Worm (Caenorhabditis elegans) whole organism, L4/young adult: ENCODE data around the gene R05A10.7.

Experiments
- W03F9.2 ChIP-seq: fragments of 150-350 bp; optimal IDR thresholded peaks from 2 replicates; lab custom pipeline; 2014; ENCODE audit warnings: missing biosample characterization, missing genetic modification characterization
- him-1 ChIP-seq: sonication (generic microtip); optimal IDR thresholded peaks from 2 replicates; lab custom pipeline; 2016; ENCODE audit warnings: missing genotype, missing genetic modification reagents, missing genetic modification characterization, missing compliant biosample characterization

DNA sequence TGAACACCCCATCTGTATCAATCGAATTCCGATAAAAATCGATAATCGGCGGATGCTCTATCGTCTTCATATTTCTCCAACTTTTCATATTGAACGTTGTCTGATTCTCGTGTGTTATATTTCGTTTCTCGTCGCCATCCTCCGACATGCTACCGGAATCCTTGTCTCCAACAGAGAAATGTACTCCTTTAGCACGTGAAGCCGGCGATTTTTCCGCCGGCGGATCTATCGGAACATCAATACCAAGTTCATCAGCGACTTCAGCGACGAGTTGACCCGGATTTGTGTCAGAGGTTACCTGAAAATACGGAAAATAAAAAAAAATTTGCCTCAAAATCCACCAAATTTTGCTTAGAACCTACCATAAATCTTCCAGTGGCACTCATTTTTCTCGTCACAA is 47.6 kb downstream of the R05A10.7 start:
- TF ChIP-seq him-1 (tag; lab: Kevin White, UChicago) (no peak), W03F9.2 (tag; lab: Kevin White, UChicago) (no peak)
